Worm (Caenorhabditis elegans) whole organism, late embryonic: ENCODE measurements around the gene B0222.1.

ENCODE experiments used
- C08G9.2 ChIP-seq: sonication (generic microtip); optimal IDR thresholded peaks from 2 replicates; lab custom pipeline; 2016; ENCODE audit warnings: mild to moderate bottlenecking, missing genetic modification characterization, moderate library complexity, missing compliant biosample characterization
- C38D4.7 ChIP-seq: fragments of 200-800 bp; sonication (Bioruptor generic); optimal IDR thresholded peaks from 2 replicates; lab custom pipeline; 2018; ENCODE audit warnings: mild to moderate bottlenecking, missing genetic modification characterization, moderate library complexity, missing compliant biosample characterization
- F13H6.1 ChIP-seq: sonication (generic microtip); optimal IDR thresholded peaks from 2 replicates; lab custom pipeline; 2016; ENCODE audit warnings: missing genetic modification characterization, missing compliant biosample characterization
- K02D7.2 ChIP-seq: sonication (generic microtip); optimal IDR thresholded peaks from 2 replicates; lab custom pipeline; 2017; ENCODE audit warnings: mild to moderate bottlenecking, missing genetic modification characterization, missing compliant biosample characterization
- T23F11.4 ChIP-seq: fragments of 200-800 bp; sonication (Bioruptor generic); optimal IDR thresholded peaks from 2 replicates; lab custom pipeline; 2018; ENCODE audit warnings: mild to moderate bottlenecking, missing genetic modification characterization, missing compliant biosample characterization
- Y22D7AL.16 ChIP-seq: sonication (generic microtip); optimal IDR thresholded peaks from 2 replicates; lab custom pipeline; 2016; ENCODE audit warnings: missing genetic modification characterization, missing compliant biosample characterization
- ceh-18 ChIP-seq: sonication (generic microtip); optimal IDR thresholded peaks from 2 replicates; lab custom pipeline; 2016; ENCODE audit warnings: missing genetic modification characterization, missing compliant biosample characterization
- ceh-19 ChIP-seq: fragments of 200-800 bp; sonication (Bioruptor generic); optimal IDR thresholded peaks from 2 replicates; lab custom pipeline; 2018; ENCODE audit warnings: mild to moderate bottlenecking, missing genetic modification characterization, missing compliant biosample characterization
- ceh-2 ChIP-seq: sonication (generic microtip); optimal IDR thresholded peaks from 2 replicates; lab custom pipeline; 2016; ENCODE audit warnings: missing genotype, missing genetic modification characterization, missing compliant biosample characterization
- ceh-22 ChIP-seq: sonication (generic microtip); optimal IDR thresholded peaks from 2 replicates; lab custom pipeline; 2017; ENCODE audit warnings: missing biosample characterization, missing genetic modification characterization
- ceh-24 ChIP-seq: sonication (generic microtip); optimal IDR thresholded peaks from 2 replicates; lab custom pipeline; 2016; ENCODE audit warnings: mild to moderate bottlenecking, missing genetic modification characterization, missing compliant biosample characterization
- ceh-30 ChIP-seq: fragments of 150-350 bp; optimal IDR thresholded peaks from 2 replicates; lab custom pipeline; 2014; ENCODE audit warnings: missing biosample characterization, missing genetic modification characterization
- ceh-45 ChIP-seq: fragments of 200-800 bp; sonication (Bioruptor generic); IDR thresholded peaks from 2 replicates; pipeline ENCODE4 v1.3.6; 2022; ENCODE audit warnings: missing genetic modification reagents, missing genetic modification characterization, missing compliant biosample characterization
- ceh-48 ChIP-seq: sonication (generic microtip); optimal IDR thresholded peaks from 2 replicates; lab custom pipeline; 2016; ENCODE audit warnings: missing genetic modification characterization, inconsistent platforms, missing compliant biosample characterization
- elt-4 ChIP-seq: sonication (generic microtip); optimal IDR thresholded peaks from 2 replicates; lab custom pipeline; 2016; ENCODE audit warnings: missing genetic modification characterization, missing compliant biosample characterization
- ets-4 ChIP-seq: sonication (generic microtip); optimal IDR thresholded peaks from 2 replicates; lab custom pipeline; 2016; ENCODE audit warnings: missing genetic modification characterization, missing compliant biosample characterization
- eyg-1 ChIP-seq: sonication (generic microtip); optimal IDR thresholded peaks from 2 replicates; lab custom pipeline; 2016; ENCODE audit warnings: missing genotype, missing genetic modification characterization, missing compliant biosample characterization
- fax-1 ChIP-seq: sonication (generic microtip); optimal IDR thresholded peaks from 2 replicates; lab custom pipeline; 2016; ENCODE audit warnings: missing genotype, missing genetic modification characterization, missing compliant biosample characterization
- fkh-6 ChIP-seq: sonication (generic microtip); optimal IDR thresholded peaks from 2 replicates; lab custom pipeline; 2016; ENCODE audit warnings: missing genetic modification characterization, missing compliant biosample characterization
- hlh-13 ChIP-seq: fragments of 200-800 bp; sonication (Bioruptor generic); optimal IDR thresholded peaks from 2 replicates; lab custom pipeline; 2018; ENCODE audit warnings: mild to moderate bottlenecking, missing genetic modification characterization, missing compliant biosample characterization
- hlh-15 ChIP-seq: sonication (generic microtip); optimal IDR thresholded peaks from 2 replicates; lab custom pipeline; 2016; ENCODE audit warnings: missing genetic modification characterization, missing compliant biosample characterization
- hlh-6 ChIP-seq: sonication (generic microtip); optimal IDR thresholded peaks from 2 replicates; lab custom pipeline; 2016; ENCODE audit warnings: missing genotype, missing genetic modification characterization, missing compliant biosample characterization
- hlh-8 ChIP-seq: sonication (generic microtip); optimal IDR thresholded peaks from 2 replicates; lab custom pipeline; 2016; ENCODE audit warnings: missing genotype, missing genetic modification characterization, missing compliant biosample characterization
- lim-6 ChIP-seq: sonication (generic microtip); optimal IDR thresholded peaks from 2 replicates; lab custom pipeline; 2016; ENCODE audit warnings: missing genetic modification characterization, missing compliant biosample characterization
- madf-2 ChIP-seq: sonication (generic microtip); optimal IDR thresholded peaks from 2 replicates; lab custom pipeline; 2017; ENCODE audit warnings: missing genetic modification characterization, missing compliant biosample characterization
- mec-3 ChIP-seq: sonication (generic microtip); optimal IDR thresholded peaks from 2 replicates; lab custom pipeline; 2016; ENCODE audit warnings: borderline replicate concordance, missing genetic modification characterization, missing compliant biosample characterization
- nfya-1 ChIP-seq: sonication (generic microtip); optimal IDR thresholded peaks from 2 replicates; lab custom pipeline; 2017; ENCODE audit warnings: missing genetic modification characterization, mild to moderate bottlenecking, missing compliant biosample characterization, antibody characterized with exemption, moderate library complexity
- nhr-232 ChIP-seq: sonication (generic microtip); optimal IDR thresholded peaks from 2 replicates; lab custom pipeline; 2016; ENCODE audit warnings: missing genetic modification characterization, missing compliant biosample characterization
- pax-1 ChIP-seq: fragments of 150-350 bp; optimal IDR thresholded peaks from 2 replicates; lab custom pipeline; 2014; ENCODE audit warnings: missing biosample characterization, missing genetic modification characterization
- pha-4 ChIP-seq: fragments of 150-350 bp; optimal IDR thresholded peaks from 2 replicates; lab custom pipeline; 2018; ENCODE audit warnings: missing biosample characterization, missing genetic modification reagents, missing genetic modification characterization
- pqm-1 ChIP-seq: sonication (generic microtip); optimal IDR thresholded peaks from 2 replicates; lab custom pipeline; 2016; ENCODE audit warnings: missing genetic modification characterization, missing compliant biosample characterization
- pros-1 ChIP-seq: fragments of 150-350 bp; optimal IDR thresholded peaks from 2 replicates; lab custom pipeline; 2014; ENCODE audit warnings: missing biosample characterization, missing genetic modification reagents, missing genetic modification characterization
- ref-2 ChIP-seq: sonication (generic microtip); optimal IDR thresholded peaks from 2 replicates; lab custom pipeline; 2016; ENCODE audit warnings: missing genetic modification characterization, missing compliant biosample characterization
- sox-2 ChIP-seq: fragments of 200-800 bp; sonication (Bioruptor generic); IDR thresholded peaks from 2 replicates; pipeline ENCODE4 v1.3.6; 2022; ENCODE audit warnings: missing genetic modification reagents, missing genetic modification characterization, missing compliant biosample characterization
- sox-4 ChIP-seq: sonication (generic microtip); optimal IDR thresholded peaks from 2 replicates; lab custom pipeline; 2017; ENCODE audit warnings: mild to moderate bottlenecking, missing genetic modification characterization, inconsistent platforms, missing compliant biosample characterization
- tbx-7 ChIP-seq: sonication (generic microtip); optimal IDR thresholded peaks from 2 replicates; lab custom pipeline; 2016; ENCODE audit warnings: missing genotype, missing genetic modification characterization, missing compliant biosample characterization
- unc-42 ChIP-seq: sonication (generic microtip); optimal IDR thresholded peaks from 2 replicates; lab custom pipeline; 2016; ENCODE audit warnings: missing genotype, missing genetic modification characterization, missing compliant biosample characterization

Gene B0222.1

DNA sequence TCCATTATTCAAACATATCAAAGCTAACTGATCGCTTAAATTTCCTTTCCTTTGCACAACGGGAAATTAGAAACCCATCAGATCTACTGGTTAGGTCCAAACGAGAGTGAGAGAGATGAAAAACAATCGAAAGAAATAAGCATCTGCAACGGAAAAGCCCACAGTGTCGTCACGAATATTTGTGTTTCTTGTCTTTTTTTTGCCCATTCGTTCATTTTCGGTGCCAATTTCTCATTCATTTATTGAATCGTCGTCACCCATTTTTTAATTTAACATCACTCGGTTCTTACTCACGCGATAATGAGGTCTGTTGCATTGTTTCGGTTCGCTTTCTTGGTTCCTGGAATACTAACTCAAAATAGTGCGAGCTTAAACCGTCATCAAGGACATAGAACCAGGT lies 9.9 kb upstream of the B0222.1 start, which contains the start of gene F21C10.6:
TSS of gene F21C10.6 (plus strand) at position 301 of the 400 bp plus-strand sequence.
- TF ChIP-seq pqm-1 (tag; lab: Kevin White, UChicago), result no peak
- TF ChIP-seq unc-42, result no peak
- TF ChIP-seq ref-2 (tag; lab: Kevin White, UChicago), result no peak
- TF ChIP-seq K02D7.2, result no peak
- no peak for TF ChIP-seq elt-4
- no peak for TF ChIP-seq C38D4.7 (GFP tag; lab: Kevin White, UChicago)
- TF ChIP-seq ceh-24 (tag; lab: Kevin White, UChicago), result no peak
- TF ChIP-seq eyg-1, result no peak
- TF ChIP-seq fax-1, result no peak
- TF ChIP-seq hlh-13 (GFP tag; lab: Kevin White, UChicago), result no peak
- TF ChIP-seq hlh-15 (tag; lab: Kevin White, UChicago), result no peak
- no peak for TF ChIP-seq T23F11.4
- TF ChIP-seq nfya-1, result no peak
- TF ChIP-seq C08G9.2 (tag; lab: Kevin White, UChicago), result no peak
- no peak for TF ChIP-seq hlh-8 (tag; lab: Kevin White, UChicago)
- no peak for TF ChIP-seq pax-1 (tag; lab: Kevin White, UChicago)
- no peak for TF ChIP-seq pros-1 (tag; lab: Kevin White, UChicago)
- TF ChIP-seq lim-6 (tag; lab: Kevin White, UChicago), result no peak
- no peak for TF ChIP-seq madf-2

DNA sequence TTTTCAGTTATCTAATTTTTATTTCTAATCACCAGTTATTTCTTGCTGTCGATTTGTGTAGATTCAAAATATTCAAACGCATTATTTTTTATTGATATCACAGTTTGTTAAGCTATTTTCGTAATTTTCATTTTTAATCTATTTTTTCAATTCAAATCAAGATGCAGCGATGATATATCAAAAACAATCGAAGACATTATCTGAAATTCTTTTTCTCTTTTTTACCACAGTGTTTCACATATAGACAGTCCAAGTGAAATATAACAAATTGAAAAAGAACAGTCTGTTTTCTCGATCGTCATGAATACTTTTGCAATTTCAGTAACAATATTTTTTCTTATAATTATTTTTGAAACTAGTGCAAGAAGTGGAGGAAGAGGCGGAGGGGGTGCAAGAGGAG lies 8.7 kb upstream of the B0222.1 start, which contains the start of gene F21C10.5:
TSS of gene F21C10.5 (plus strand) at position 301 of the 400 bp plus-strand sequence.
- no peak for TF ChIP-seq ceh-2 (tag; lab: Kevin White, UChicago)
- no peak for TF ChIP-seq Y22D7AL.16
- TF ChIP-seq sox-4, result no peak
- no peak for TF ChIP-seq hlh-6 (tag; lab: Kevin White, UChicago)
- no peak for TF ChIP-seq F13H6.1 (tag; lab: Kevin White, UChicago)
- no peak for TF ChIP-seq ceh-18 (tag; lab: Kevin White, UChicago)
- no peak for TF ChIP-seq elt-4
- TF ChIP-seq T23F11.4, result no peak
- TF ChIP-seq ceh-22, result no peak
- no peak for TF ChIP-seq ceh-30
- TF ChIP-seq ets-4 (tag; lab: Kevin White, UChicago), result no peak
- TF ChIP-seq K02D7.2, result no peak
- TF ChIP-seq pha-4 (tag; lab: Kevin White, UChicago), result no peak
- TF ChIP-seq tbx-7 (tag; lab: Kevin White, UChicago), result no peak
- no peak for TF ChIP-seq fkh-6 (tag; lab: Kevin White, UChicago)
- TF ChIP-seq hlh-13 (GFP tag; lab: Kevin White, UChicago), result no peak
- no peak for TF ChIP-seq ceh-48 (tag; lab: Kevin White, UChicago)

DNA sequence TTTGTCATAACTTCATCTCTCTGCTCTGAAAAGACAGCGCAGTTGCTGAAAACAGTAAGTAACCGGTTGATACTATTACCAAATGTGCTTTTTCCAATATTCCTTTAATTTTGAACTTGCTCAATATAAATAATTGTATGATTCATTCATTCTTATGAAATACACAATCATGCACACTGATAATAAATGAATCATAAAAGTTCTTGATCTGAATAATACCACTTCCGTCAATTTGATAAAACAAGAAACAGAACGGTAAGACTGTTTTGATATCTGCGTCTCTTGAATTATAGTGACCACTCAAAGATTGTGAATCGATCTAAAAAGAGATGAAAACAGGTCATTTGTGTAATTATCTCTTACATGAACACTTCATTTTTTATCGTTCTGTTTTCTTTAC lies 7.7 kb upstream of the B0222.1 start, which contains the start of gene F21C10.4:
TSS of gene F21C10.4 (plus strand) at position 301 of the 400 bp plus-strand sequence.
- TF ChIP-seq nhr-232 (tag; lab: Kevin White, UChicago) (no peak), Y22D7AL.16 (no peak), ceh-24 (tag; lab: Kevin White, UChicago) (no peak), tbx-7 (tag; lab: Kevin White, UChicago) (no peak), hlh-15 (tag; lab: Kevin White, UChicago) (no peak), ceh-45 (GFP tag; lab: Robert Waterston, UW) (no peak), T23F11.4 (no peak), unc-42 (no peak), ceh-22 (no peak), lim-6 (tag; lab: Kevin White, UChicago) (no peak), ceh-18 (tag; lab: Kevin White, UChicago) (no peak), mec-3 (tag; lab: Kevin White, UChicago) (no peak), pros-1 (tag; lab: Kevin White, UChicago) (no peak), sox-2 (GFP tag; lab: Robert Waterston, UW) (no peak)

DNA sequence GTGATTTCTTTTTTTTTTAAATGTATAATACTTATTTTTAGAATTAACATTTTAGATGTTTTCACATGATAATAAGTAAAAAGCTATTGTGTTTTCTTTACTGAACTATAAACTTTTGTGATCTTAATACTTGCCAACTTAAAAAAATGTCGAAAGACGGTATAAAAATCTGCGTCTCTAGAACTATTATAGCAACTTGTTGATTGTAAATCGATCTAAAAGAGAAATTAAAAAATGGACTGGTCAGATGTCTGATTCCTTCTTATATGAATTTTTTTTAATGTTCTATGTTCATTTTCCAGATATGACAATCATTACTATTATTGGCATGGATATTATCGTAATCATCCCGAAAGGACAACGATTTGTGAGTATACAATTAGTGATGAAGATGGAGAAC lies 6.3 kb upstream of the B0222.1 start, which contains the start of gene F21C10.3:
TSS of gene F21C10.3 (plus strand) at position 301 of the 400 bp plus-strand sequence.
- TF ChIP-seq ceh-19 (GFP tag; lab: Kevin White, UChicago), result no peak
